Worm (Caenorhabditis elegans): Measurements from ENCODE around the gene T26H5.4.

Gene T26H5.4

ce11 chrV:15480505-15481075 is 32.1 kb upstream of the T26H5.4 start (continued):
- TF ChIP-seq ztf-25 (GFP tag; IDR thresholded peaks at IDR 0.05) (no peak), hsf-1 (GFP tag; IDR thresholded peaks at IDR 0.05) (0 out of 2 replicates have a peak, but pooled peaks have one; percentile 42), lin-26 (GFP tag; IDR thresholded peaks at IDR 0.05) (peak; percentile 72), tbp1 (GFP tag; optimal IDR thresholded peaks at IDR 0.05) (peak; percentile 86)

- no peak for TF ChIP-seq ZK185.1 (tag; optimal IDR thresholded peaks at IDR 0.05; ENCODE audit: poor library complexity, severe bottlenecking)
- TF ChIP-seq akir-1 (GFP tag; optimal IDR thresholded peaks at IDR 0.05), result no peak
- no peak for TF ChIP-seq let-526 (GFP tag; IDR thresholded peaks at IDR 0.05)
- TF ChIP-seq ceh-40 (GFP tag; IDR thresholded peaks at IDR 0.05), result no peak
- TF ChIP-seq K11D2.4 (GFP tag; IDR thresholded peaks at IDR 0.05), result no peak
- TF ChIP-seq nhr-80 (tag; optimal IDR thresholded peaks at IDR 0.05), result no peak
- TF ChIP-seq die-1 (tag; optimal IDR thresholded peaks at IDR 0.05), result peak; percentile 55
- peak; percentile 83 for TF ChIP-seq B0261.1 (tag; optimal IDR thresholded peaks at IDR 0.05)
- no peak for TF ChIP-seq ceh-91 (GFP tag; IDR thresholded peaks at IDR 0.05)
- no peak for TF ChIP-seq attf-3 (GFP tag; conservative IDR thresholded peaks at IDR 0.05)
- TF ChIP-seq lin-35 (GFP tag; optimal IDR thresholded peaks at IDR 0.05), result no peak
- TF ChIP-seq egl-18 (GFP tag; IDR thresholded peaks at IDR 0.05), result no peak
- peak; percentile 94 for TF ChIP-seq snpc-1.1 (tag; optimal IDR thresholded peaks at IDR 0.05; ENCODE audit: insufficient read depth)
- TF ChIP-seq cebp-1 (GFP tag; IDR thresholded peaks at IDR 0.05), result no peak
- TF ChIP-seq cebp-1 (tag; optimal IDR thresholded peaks at IDR 0.05), result peak; percentile 25
- no peak for TF ChIP-seq C06A6.2 (GFP tag; conservative IDR thresholded peaks at IDR 0.05)
- no peak for TF ChIP-seq cebp-2 (GFP tag; IDR thresholded peaks at IDR 0.05)
- no peak for TF ChIP-seq F10E7.11 (tag; optimal IDR thresholded peaks at IDR 0.05)
- no peak for TF ChIP-seq lsy-27 (tag; optimal IDR thresholded peaks at IDR 0.05; ENCODE audit: borderline replicate concordance, insufficient read depth)
- 0 out of 2 replicates have a peak, but pooled peaks have one; percentile 50 for TF ChIP-seq nfyb-1 (GFP tag; IDR thresholded peaks at IDR 0.05)
- TF ChIP-seq Y79H2A.3 (GFP tag; conservative IDR thresholded peaks at IDR 0.05), result no peak
- peak; percentile 44 for TF ChIP-seq fkh-3 (tag; optimal IDR thresholded peaks at IDR 0.05)
- TF ChIP-seq F22D6.2 (tag; optimal IDR thresholded peaks at IDR 0.05), result no peak
- no peak for TF ChIP-seq mxl-1 (tag; optimal IDR thresholded peaks at IDR 0.05)
- TF ChIP-seq lir-1 (GFP tag; conservative IDR thresholded peaks at IDR 0.05), result no peak
- no peak for TF ChIP-seq ztf-3 (GFP tag; optimal IDR thresholded peaks at IDR 0.05)
- peak; percentile 56 for TF ChIP-seq mes-4 (tag; optimal IDR thresholded peaks at IDR 0.05)
- TF ChIP-seq B0019.2 (GFP tag; conservative IDR thresholded peaks at IDR 0.05), result no peak
- TF ChIP-seq egl-44 (GFP tag; IDR thresholded peaks at IDR 0.05), result 0 out of 2 replicates have a peak, but pooled peaks have one; percentile 36
- no peak for TF ChIP-seq ztf-22 (GFP tag; optimal IDR thresholded peaks at IDR 0.05)
- no peak for TF ChIP-seq dpl-1 (GFP tag; optimal IDR thresholded peaks at IDR 0.05)
- TF ChIP-seq unc-62 (GFP tag; optimal IDR thresholded peaks at IDR 0.05), result no peak
- TF ChIP-seq athp-1 (tag; optimal IDR thresholded peaks at IDR 0.05), result no peak
- no peak for TF ChIP-seq B0035.1 (tag; optimal IDR thresholded peaks at IDR 0.05)
- TF ChIP-seq F49E8.2 (tag; optimal IDR thresholded peaks at IDR 0.05; ENCODE audit: insufficient read depth), result peak; percentile 47
- TF ChIP-seq hmg-1.2 (GFP tag; IDR thresholded peaks at IDR 0.05), result peak; percentile 49
- no peak for TF ChIP-seq F55B11.4 (tag; optimal IDR thresholded peaks at IDR 0.05; ENCODE audit: borderline replicate concordance, insufficient read depth)
- TF ChIP-seq F23B12.7 (tag; optimal IDR thresholded peaks at IDR 0.05; ENCODE audit: insufficient read depth), result no peak
- peak; percentile 30 for TF ChIP-seq lin-54 (GFP tag; optimal IDR thresholded peaks at IDR 0.05)
- TF ChIP-seq somi-1 (GFP tag; optimal IDR thresholded peaks at IDR 0.05), result no peak
- no peak for TF ChIP-seq lin-40 (tag; optimal IDR thresholded peaks at IDR 0.05)
- TF ChIP-seq C17E4.6 (GFP tag; IDR thresholded peaks at IDR 0.05), result no peak
Measured at ce11 chrV:15479825-15480224, 31.3 kb upstream of the T26H5.4 start.
